Worm (Caenorhabditis elegans) whole organism, early embryonic: ENCODE results near the gene C53B7.2.

ENCODE experiments used
- ama-1 ChIP-seq: fragments of 150-350 bp; optimal IDR thresholded peaks from 2 replicates; lab custom pipeline; 2014
- flt-1 ChIP-seq: fragments of 200-800 bp; sonication (Bioruptor generic); IDR thresholded peaks from 2 replicates; pipeline ENCODE4 v1.3.6; 2022; ENCODE audit warnings: missing genetic modification characterization, missing compliant biosample characterization
- pes-1 ChIP-seq: fragments of 200-800 bp; sonication (Bioruptor generic); IDR thresholded peaks from 2 replicates; pipeline ENCODE4 v1.3.6; 2022; ENCODE audit warnings: missing genetic modification reagents, missing genetic modification characterization, missing compliant biosample characterization
- tbx-11 ChIP-seq: fragments of 200-800 bp; sonication (Bioruptor generic); IDR thresholded peaks from 2 replicates; pipeline ENCODE4 v1.3.6; 2022; ENCODE audit warnings: missing genetic modification characterization, missing compliant biosample characterization

ce11 chrX:6813025-6813424 is 33.0 kb upstream of the C53B7.2 start:
- TF ChIP-seq pes-1 (GFP tag; lab: Robert Waterston, UW) (no peak), tbx-11 (GFP tag; lab: Robert Waterston, UW) (no peak), ama-1 (no peak), flt-1 (GFP tag; lab: Robert Waterston, UW) (no peak)
